Fruit fly (Drosophila melanogaster) whole organism, wandering third instar larva: Measurements from ENCODE around the gene mei-41.

Experiments used
- CrebA ChIP-seq: fragments of 200-800 bp; sonication (Bioruptor generic); optimal IDR thresholded peaks from 2 replicates; lab custom pipeline; 2016; ENCODE audit warnings: missing biosample characterization, mild to moderate bottlenecking, missing genetic modification characterization, borderline replicate concordance
- Dif ChIP-seq: fragments of 200-275, 200-300 bp; sonication (Bioruptor generic); optimal IDR thresholded peaks from 2 replicates; lab custom pipeline; 2018; ENCODE audit warnings: missing biosample characterization, missing genetic modification characterization; ENCODE audit not compliant: partially characterized antibody
- pan ChIP-seq: fragments of >200 bp; optimal IDR thresholded peaks from 2 replicates; lab custom pipeline; 2017
- psq ChIP-seq: fragments of 200-800 bp; sonication (Bioruptor generic); optimal IDR thresholded peaks from 3 replicates; lab custom pipeline; 2017; ENCODE audit warnings: missing biosample characterization, mild to moderate bottlenecking, missing genetic modification characterization, moderate library complexity

- TF ChIP-seq CrebA (GFP tag; lab: Kevin White, UChicago) (no peak), Dif (GFP tag; lab: Kevin White, UChicago) (peak; percentile 80), pan (no peak), psq (no peak)
These were observed 33.6 kb downstream of the mei-41 start for dm6 chrX:16425145-16425544.
